Worm (Caenorhabditis elegans) whole organism, L4/young adult: ENCODE measurements around the gene dgk-5.

Source experiments
- W03F9.2 ChIP-seq: fragments of 150-350 bp; optimal IDR thresholded peaks from 2 replicates; lab custom pipeline; 2014; ENCODE audit warnings: missing biosample characterization, missing genetic modification characterization
- dao-5 ChIP-seq: sonication (generic microtip); optimal IDR thresholded peaks from 2 replicates; lab custom pipeline; 2016; ENCODE audit warnings: missing genotype, missing genetic modification characterization, moderate library complexity, missing compliant biosample characterization
- him-1 ChIP-seq: sonication (generic microtip); optimal IDR thresholded peaks from 2 replicates; lab custom pipeline; 2016; ENCODE audit warnings: missing genotype, missing genetic modification reagents, missing genetic modification characterization, missing compliant biosample characterization

DNA sequence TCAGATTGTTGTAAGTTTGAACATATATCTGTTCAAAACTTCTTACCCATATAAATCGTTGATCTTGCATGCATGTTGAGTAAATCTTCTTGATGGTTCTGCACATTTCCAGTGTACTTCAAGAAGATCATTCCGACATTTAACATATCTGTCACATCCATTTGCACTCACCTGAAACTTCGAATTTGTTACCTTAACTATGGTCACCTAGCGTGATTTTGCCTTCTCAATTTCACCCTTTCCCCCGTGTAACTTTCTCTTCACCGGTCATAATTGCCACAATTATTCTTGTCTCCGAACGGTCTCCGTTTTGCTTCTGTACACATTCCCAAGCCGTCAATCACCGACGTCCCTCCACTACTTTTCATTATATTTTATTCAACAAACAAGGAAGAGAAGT is 42.5 kb upstream of the dgk-5 start:
- no peak for TF ChIP-seq him-1
- TF ChIP-seq dao-5, result no peak
- no peak for TF ChIP-seq W03F9.2 (tag; lab: Kevin White, UChicago)
